Worm (Caenorhabditis elegans): Measurements from ENCODE around the gene F16B12.1.

F16B12.1 gene

ce11 chrX:14115480-14116161 is 30.3 kb downstream of the F16B12.1 start, which contains the start of gene F28H6.7 (continued):
- TF ChIP-seq mdt-29 (GFP tag; IDR thresholded peaks at IDR 0.05) (no peak), hmg-1.1 (GFP tag; IDR thresholded peaks at IDR 0.05) (peak; percentile 82), nhr-48 (tag; optimal IDR thresholded peaks at IDR 0.05) (no peak), ZK546.5 (tag; optimal IDR thresholded peaks at IDR 0.05) (no peak), lir-3 (tag; optimal IDR thresholded peaks at IDR 0.05) (no peak), pha-4 (GFP tag; IDR thresholded peaks at IDR 0.05) (no peak; the same call in 1 of the 2 replicates), pha-4 (tag; optimal IDR thresholded peaks at IDR 0.05) (no peak), unc-130 (GFP tag; optimal IDR thresholded peaks at IDR 0.05) (peak; percentile 16), lin-13 (GFP tag; optimal IDR thresholded peaks at IDR 0.05) (peak; percentile 26), lin-1 (GFP tag; IDR thresholded peaks at IDR 0.05) (no peak), F10B5.3 (tag; optimal IDR thresholded peaks at IDR 0.05) (no peak), nhr-6 (tag; optimal IDR thresholded peaks at IDR 0.05) (no peak), fkh-10 (GFP tag; optimal IDR thresholded peaks at IDR 0.05) (no peak), Y48G9A.11 (GFP tag; IDR thresholded peaks at IDR 0.05) (no peak), F49E8.2 (tag; optimal IDR thresholded peaks at IDR 0.05; ENCODE audit: borderline replicate concordance) (no peak), duxl-1 (tag; optimal IDR thresholded peaks at IDR 0.05; ENCODE audit: poor library complexity) (peak; percentile 27), tra-1 (GFP tag; IDR thresholded peaks at IDR 0.05) (peak; percentile 59; the same call in 1 of the 2 replicates), lin-29 (GFP tag; IDR thresholded peaks at IDR 0.05) (no peak), hif-1 (tag; optimal IDR thresholded peaks at IDR 0.05) (no peak), ceh-62 (tag; optimal IDR thresholded peaks at IDR 0.05) (no peak), F44E2.7 (GFP tag; IDR thresholded peaks at IDR 0.05) (0 out of 2 replicates have a peak, but pooled peaks have one; percentile 47), nhr-25 (tag; optimal IDR thresholded peaks at IDR 0.05; ENCODE audit: borderline replicate concordance, insufficient read depth) (no peak), dmd-9 (GFP tag; IDR thresholded peaks at IDR 0.05) (peak; percentile 82), saeg-2 (GFP tag; IDR thresholded peaks at IDR 0.05) (0 out of 2 replicates have a peak, but pooled peaks have one; percentile 16), zip-2 (tag; optimal IDR thresholded peaks at IDR 0.05) (no peak), T20F7.1 (GFP tag; optimal IDR thresholded peaks at IDR 0.05) (peak; percentile 18), nhr-102 (tag; optimal IDR thresholded peaks at IDR 0.05) (peak; percentile 43), zfp-3 (GFP tag; conservative IDR thresholded peaks at IDR 0.05) (0 out of 2 replicates have a peak, but pooled peaks have one; percentile 25), rbr-2 (tag; optimal IDR thresholded peaks at IDR 0.05) (peak; percentile 61), madf-5 (GFP tag; IDR thresholded peaks at IDR 0.05) (peak in 1 of 2 experiments; percentile 30; a peak in 1 of 4 replicates), F37D6.2 (tag; optimal IDR thresholded peaks at IDR 0.05) (peak; percentile 18), R02D3.7 (tag; optimal IDR thresholded peaks at IDR 0.05) (no peak), ama-1 (optimal IDR thresholded peaks at IDR 0.05) (no peak), F26F4.8 (GFP tag; conservative IDR thresholded peaks at IDR 0.05) (0 out of 2 replicates have a peak, but pooled peaks have one; percentile 55), mdl-1 (tag; optimal IDR thresholded peaks at IDR 0.05) (no peak), ctbp-1 (GFP tag; IDR thresholded peaks at IDR 0.05) (no peak; the same call in none of the 2 replicates), nhr-11 (tag; optimal IDR thresholded peaks at IDR 0.05) (no peak), Y75B8A.6 (GFP tag; IDR thresholded peaks at IDR 0.05) (0 out of 2 replicates have a peak, but pooled peaks have one; percentile 11), nhr-76 (tag; optimal IDR thresholded peaks at IDR 0.05) (no peak), gei-8 (GFP tag; optimal IDR thresholded peaks at IDR 0.05) (peak; percentile 30), jun-1 (tag; optimal IDR thresholded peaks at IDR 0.05) (no peak), cey-2 (tag; optimal IDR thresholded peaks at IDR 0.05; ENCODE audit: borderline replicate concordance, insufficient read depth) (no peak), dmd-8 (GFP tag; IDR thresholded peaks at IDR 0.05) (peak; percentile 79), lim-7 (GFP tag; IDR thresholded peaks at IDR 0.05) (peak; percentile 84), ztf-7 (tag; optimal IDR thresholded peaks at IDR 0.05) (peak; percentile 17), spr-1 (tag; optimal IDR thresholded peaks at IDR 0.05) (peak; percentile 44), lsy-2 (tag; optimal IDR thresholded peaks at IDR 0.05) (no peak), ceh-20 (GFP tag; IDR thresholded peaks at IDR 0.05) (peak; percentile 63; the same call in 1 of the 2 replicates), ceh-44 (GFP tag; IDR thresholded peaks at IDR 0.05) (no peak)

Data from whole organism, L4 larva.